Worm (Caenorhabditis elegans) whole organism, early embryonic: ENCODE data around the gene byn-1.

ENCODE experiments used
- B0310.2 ChIP-seq: sonication (generic microtip); optimal IDR thresholded peaks from 2 replicates; lab custom pipeline; 2016; ENCODE audit warnings: mild to moderate bottlenecking, missing genetic modification characterization, missing compliant biosample characterization
- F13C5.2 ChIP-seq: sonication (generic microtip); optimal IDR thresholded peaks from 2 replicates; lab custom pipeline; 2017; ENCODE audit warnings: mild to moderate bottlenecking, missing genetic modification characterization, inconsistent platforms, missing compliant biosample characterization
- aly-1 ChIP-seq: sonication (generic microtip); optimal IDR thresholded peaks from 2 replicates; lab custom pipeline; 2016; ENCODE audit warnings: missing genetic modification characterization, missing compliant biosample characterization
- ama-1 ChIP-seq: fragments of 150-350 bp; optimal IDR thresholded peaks from 2 replicates; lab custom pipeline; 2014
- ceh-13 ChIP-seq: fragments of 200-800 bp; sonication (Bioruptor generic); optimal IDR thresholded peaks from 2 replicates; lab custom pipeline; 2018; ENCODE audit warnings: mild to moderate bottlenecking, missing genetic modification characterization, missing compliant biosample characterization
- flt-1 ChIP-seq: fragments of 200-800 bp; sonication (Bioruptor generic); IDR thresholded peaks from 2 replicates; pipeline ENCODE4 v1.3.6; 2022; ENCODE audit warnings: missing genetic modification characterization, missing compliant biosample characterization
- hmbx-1 ChIP-seq: sonication (generic microtip); optimal IDR thresholded peaks from 2 replicates; lab custom pipeline; 2016; ENCODE audit warnings: mild to moderate bottlenecking, missing genetic modification characterization, missing compliant biosample characterization
- hnd-1 ChIP-seq: sonication (generic microtip); optimal IDR thresholded peaks from 2 replicates; lab custom pipeline; 2016; ENCODE audit warnings: missing genetic modification characterization, missing compliant biosample characterization
- pes-1 ChIP-seq: fragments of 200-800 bp; sonication (Bioruptor generic); IDR thresholded peaks from 2 replicates; pipeline ENCODE4 v1.3.6; 2022; ENCODE audit warnings: missing genetic modification reagents, missing genetic modification characterization, missing compliant biosample characterization
- scrt-1 ChIP-seq: fragments of 200-800 bp; sonication (Bioruptor generic); IDR thresholded peaks from 2 replicates; pipeline ENCODE4 v1.3.6; 2022; ENCODE audit warnings: missing genetic modification characterization, missing compliant biosample characterization
- tbx-11 ChIP-seq: fragments of 200-800 bp; sonication (Bioruptor generic); IDR thresholded peaks from 2 replicates; pipeline ENCODE4 v1.3.6; 2022; ENCODE audit warnings: missing genetic modification characterization, missing compliant biosample characterization
- tbx-37 ChIP-seq: fragments of 200-800 bp; sonication (Bioruptor generic); conservative IDR thresholded peaks from 2 replicates; pipeline ENCODE4 v1.3.6; 2022; ENCODE audit warnings: missing genetic modification reagents, missing genetic modification characterization, missing compliant biosample characterization
- tra-4 ChIP-seq: sonication (generic microtip); optimal IDR thresholded peaks from 2 replicates; lab custom pipeline; 2017; ENCODE audit warnings: missing genetic modification characterization, missing compliant biosample characterization

DNA sequence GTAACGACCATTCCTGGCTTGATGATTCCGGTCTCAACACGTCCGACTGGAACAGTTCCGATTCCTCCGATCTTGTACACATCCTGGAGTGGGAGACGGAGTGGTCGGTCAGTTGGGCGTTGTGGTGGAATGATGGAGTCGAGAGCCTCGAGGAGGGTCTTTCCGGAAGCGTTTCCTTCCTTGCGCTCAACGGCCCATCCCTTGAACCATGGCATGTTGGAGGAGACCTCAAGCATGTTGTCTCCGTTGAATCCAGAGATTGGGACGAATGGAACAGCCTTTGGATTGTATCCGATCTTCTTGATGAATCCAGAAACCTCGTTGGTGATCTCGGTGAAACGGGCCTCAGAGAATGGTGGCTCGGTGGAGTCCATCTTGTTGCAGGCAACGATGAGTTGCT is 38.9 kb downstream of the byn-1 start:
- no peak for TF ChIP-seq flt-1
- TF ChIP-seq ama-1 (lab: Kevin White, UChicago): no peak
- TF ChIP-seq aly-1 (tag; lab: Kevin White, UChicago): no peak
- TF ChIP-seq tra-4 (tag; lab: Kevin White, UChicago): no peak
- TF ChIP-seq pes-1 (GFP tag; lab: Robert Waterston, UW): no peak
- TF ChIP-seq ceh-13: no peak
- no peak for TF ChIP-seq hmbx-1
- no peak for TF ChIP-seq tbx-37 (GFP tag; lab: Robert Waterston, UW)
- no peak for TF ChIP-seq B0310.2
- no peak for TF ChIP-seq tbx-11
- no peak for TF ChIP-seq hnd-1 (tag; lab: Kevin White, UChicago)
- TF ChIP-seq scrt-1 (GFP tag; lab: Robert Waterston, UW): no peak
- TF ChIP-seq F13C5.2 (tag; lab: Kevin White, UChicago): no peak
